Worm (Caenorhabditis elegans) whole organism, early embryonic: ENCODE measurements around the gene pas-2.

ENCODE experiments used
- ceh-36 ChIP-seq: sonication (generic microtip); optimal IDR thresholded peaks from 2 replicates; lab custom pipeline; 2016; ENCODE audit warnings: missing genetic modification characterization, inconsistent platforms, missing compliant biosample characterization
- hnd-1 ChIP-seq: sonication (generic microtip); optimal IDR thresholded peaks from 2 replicates; lab custom pipeline; 2016; ENCODE audit warnings: missing genetic modification characterization, missing compliant biosample characterization
- sea-1 ChIP-seq: fragments of 200-800 bp; sonication (Bioruptor generic); conservative IDR thresholded peaks from 2 replicates; pipeline ENCODE4 v1.3.6; 2022; ENCODE audit warnings: missing genetic modification characterization, missing compliant biosample characterization

DNA sequence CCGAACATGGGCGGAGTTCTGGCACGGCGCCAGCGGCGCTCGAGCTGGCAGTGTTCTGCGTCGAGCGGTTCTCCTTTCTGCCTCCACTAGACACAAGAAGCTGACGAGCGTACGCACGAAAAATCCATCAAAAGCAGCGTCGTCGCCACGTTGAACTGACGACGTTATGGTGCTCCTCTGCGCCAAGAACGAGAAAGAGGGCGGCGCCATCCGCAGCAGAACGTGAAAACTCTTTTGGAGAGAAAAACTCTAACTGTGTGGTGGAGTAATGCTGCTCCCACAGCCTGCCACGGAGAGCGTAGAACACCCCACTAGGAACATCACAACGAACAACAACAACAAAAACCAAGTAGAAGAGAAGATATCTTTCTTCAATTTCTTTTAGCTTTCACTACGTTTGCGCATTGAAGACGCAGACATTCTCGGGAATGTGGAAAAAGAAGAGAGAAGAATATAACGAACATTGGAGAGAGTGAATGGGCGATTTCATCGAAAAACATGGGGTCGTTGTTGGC lies 48.2 kb upstream of the pas-2 start:
- TF ChIP-seq sea-1 (GFP tag; lab: Robert Waterston, UW) (no peak), ceh-36 (tag; lab: Kevin White, UChicago) (no peak), hnd-1 (tag; lab: Kevin White, UChicago) (no peak)
